Fruit fly (Drosophila melanogaster) whole organism, embryonic: ENCODE results near the gene HP5.

Experiments
- Ada2b ChIP-seq: fragments of 200-800 bp; sonication (Bioruptor generic); IDR thresholded peaks from 2 replicates; pipeline ENCODE4 v1.3.6; 2022; ENCODE audit warnings: missing biosample characterization, missing genetic modification characterization
- Adf1 ChIP-seq: fragments of 200-800 bp; sonication (Bioruptor generic); IDR thresholded peaks from 2 replicates; pipeline ENCODE4 v1.3.6; 2022; ENCODE audit warnings: missing biosample characterization, missing genetic modification characterization
- B-H1 ChIP-seq: fragments of 200-800 bp; sonication (Bioruptor generic); IDR thresholded peaks from 3 replicates; pipeline ENCODE4 v1.3.6; 2022; ENCODE audit warnings: missing biosample characterization, missing genetic modification characterization
- B-H2 ChIP-seq: fragments of 200-800 bp; sonication (Bioruptor generic); optimal IDR thresholded peaks from 2 replicates; lab custom pipeline; 2018; ENCODE audit warnings: missing biosample characterization, mild to moderate bottlenecking, missing genetic modification characterization
- CG10209 ChIP-seq: fragments of 200-800 bp; sonication (Bioruptor generic); optimal IDR thresholded peaks from 3 replicates; lab custom pipeline; 2017; ENCODE audit warnings: missing biosample characterization, mild to moderate bottlenecking, missing genetic modification characterization, missing genetic modification reagents
- CG10321 ChIP-seq: fragments of 200-800 bp; sonication (Bioruptor generic); IDR thresholded peaks from 2 replicates; pipeline ENCODE4 v1.3.6; 2022; ENCODE audit warnings: missing biosample characterization, missing genetic modification characterization
- CG11723 ChIP-seq: fragments of 200-800 bp; sonication (Bioruptor generic); optimal IDR thresholded peaks from 2 replicates; lab custom pipeline; 2017; ENCODE audit warnings: missing biosample characterization, mild to moderate bottlenecking, missing genetic modification characterization
- CG13775 ChIP-seq: fragments of 200-800 bp; sonication (Bioruptor generic); optimal IDR thresholded peaks from 3 replicates; lab custom pipeline; 2017; ENCODE audit warnings: missing biosample characterization, mild to moderate bottlenecking, missing genetic modification characterization
- CG15514 ChIP-seq: fragments of 200-800 bp; sonication (Bioruptor generic); optimal IDR thresholded peaks from 3 replicates; lab custom pipeline; 2017; ENCODE audit warnings: missing biosample characterization, missing genetic modification characterization, mild to moderate bottlenecking, moderate library complexity, missing genetic modification reagents
- CG1647 ChIP-seq: fragments of 200-800 bp; sonication (Bioruptor generic); optimal IDR thresholded peaks from 3 replicates; lab custom pipeline; 2016; ENCODE audit warnings: missing biosample characterization, missing genetic modification characterization
- CG17359 ChIP-seq: fragments of 200-800 bp; sonication (Bioruptor generic); optimal IDR thresholded peaks from 3 replicates; lab custom pipeline; 2018; ENCODE audit warnings: missing biosample characterization, mild to moderate bottlenecking, missing genetic modification characterization, moderate library complexity
- CG17612 ChIP-seq: fragments of 200-800 bp; sonication (Bioruptor generic); IDR thresholded peaks from 2 replicates; pipeline ENCODE4 v1.3.6; 2022; ENCODE audit warnings: missing biosample characterization, missing genetic modification characterization
- CG18619 ChIP-seq: fragments of 200-800 bp; sonication (Bioruptor generic); optimal IDR thresholded peaks from 3 replicates; lab custom pipeline; 2017; ENCODE audit warnings: missing biosample characterization, mild to moderate bottlenecking, missing genetic modification characterization
- CG2120 ChIP-seq: fragments of 200-800 bp; sonication (Bioruptor generic); optimal IDR thresholded peaks from 3 replicates; lab custom pipeline; 2016; ENCODE audit warnings: missing biosample characterization, missing genetic modification characterization
- CG32772 ChIP-seq: fragments of 200-800 bp; sonication (Bioruptor generic); IDR thresholded peaks from 2 replicates; pipeline ENCODE4 v1.3.6; 2022; ENCODE audit warnings: missing biosample characterization, missing genetic modification characterization
- CG4360 ChIP-seq: fragments of 200-800 bp; sonication (Bioruptor generic); IDR thresholded peaks from 2 replicates; pipeline ENCODE4 v1.3.6; 2022; ENCODE audit warnings: missing biosample characterization, missing genetic modification characterization
- CG9817 ChIP-seq: fragments of 200-800 bp; sonication (Bioruptor generic); optimal IDR thresholded peaks from 2 replicates; lab custom pipeline; 2018; ENCODE audit warnings: missing biosample characterization, mild to moderate bottlenecking, missing genetic modification characterization, moderate library complexity
- Doc2 ChIP-seq: fragments of 200-800 bp; sonication (Bioruptor generic); IDR thresholded peaks from 2 replicates; pipeline ENCODE4 v1.3.6; 2022; ENCODE audit warnings: missing biosample characterization, missing genetic modification characterization
- Ets65A ChIP-seq: fragments of 200-800 bp; sonication (Bioruptor generic); peaks from one replicate; lab custom pipeline; 2016; ENCODE audit warnings: missing biosample characterization, missing genetic modification characterization
- Gug ChIP-seq: fragments of 200-800 bp; sonication (Bioruptor generic); IDR thresholded peaks from 4 replicates; pipeline ENCODE4 v1.3.6; 2022; ENCODE audit warnings: missing biosample characterization, missing genetic modification characterization
- Hr78 ChIP-seq, 2 experiments: fragments of 200-800 bp in 1 of 2; fragments of >200 bp in 1 of 2; sonication (Bioruptor generic) in 1 of 2; optimal IDR thresholded peaks; 2 replicates each; lab custom pipeline; 2017 to 2019; ENCODE audit warnings: missing biosample characterization in 2 of 2, missing genetic modification characterization in 2 of 2, mild to moderate bottlenecking in 1 of 2, moderate library complexity in 1 of 2
- MTF-1 ChIP-seq: fragments of 200-800 bp; sonication (Bioruptor generic); optimal IDR thresholded peaks from 2 replicates; lab custom pipeline; 2018; ENCODE audit warnings: missing biosample characterization, mild to moderate bottlenecking, missing genetic modification characterization, borderline replicate concordance
- Neu2 ChIP-seq: fragments of 200-800 bp; sonication (Bioruptor generic); optimal IDR thresholded peaks from 3 replicates; lab custom pipeline; 2016; ENCODE audit warnings: missing biosample characterization, missing genetic modification characterization, borderline replicate concordance
- Optix ChIP-seq: fragments of 200-800 bp; sonication (Bioruptor generic); IDR thresholded peaks from 3 replicates; pipeline ENCODE4 v1.3.6; 2022; ENCODE audit warnings: missing biosample characterization, missing genetic modification characterization
- Ptx1 ChIP-seq: fragments of 200-800 bp; sonication (Bioruptor generic); IDR thresholded peaks from 2 replicates; pipeline ENCODE4 v1.3.6; 2022; ENCODE audit warnings: missing biosample characterization, missing genetic modification characterization
- Sox100B ChIP-seq: fragments of 200-800 bp; sonication (Bioruptor generic); optimal IDR thresholded peaks from 3 replicates; lab custom pipeline; 2018; ENCODE audit warnings: missing biosample characterization, mild to moderate bottlenecking, missing genetic modification characterization
- Sry-δ ChIP-seq: fragments of 200-800 bp; sonication (Bioruptor generic); optimal IDR thresholded peaks from 2 replicates; lab custom pipeline; 2016; ENCODE audit warnings: missing biosample characterization, missing genetic modification characterization
- Taf1 ChIP-seq: fragments of 200-800 bp; sonication (Bioruptor generic); IDR thresholded peaks from 2 replicates; pipeline ENCODE4 v1.3.6; 2022; ENCODE audit warnings: missing biosample characterization, missing genetic modification characterization
- Usf ChIP-seq: fragments of 200-800 bp; sonication (Bioruptor generic); optimal IDR thresholded peaks from 2 replicates; lab custom pipeline; 2017; ENCODE audit warnings: missing genotype, missing biosample characterization, missing genetic modification characterization
- Xrp1 ChIP-seq: fragments of 200-800 bp; sonication (Bioruptor generic); IDR thresholded peaks from 2 replicates; pipeline ENCODE4 v1.3.6; 2022; ENCODE audit warnings: missing biosample characterization, missing genetic modification characterization
- abd-A ChIP-seq: fragments of 200-800 bp; sonication (Bioruptor generic); optimal IDR thresholded peaks from 3 replicates; lab custom pipeline; 2019; ENCODE audit warnings: missing biosample characterization, mild to moderate bottlenecking, missing genetic modification characterization, moderate library complexity
- ac ChIP-seq: fragments of 200-800 bp; sonication (Bioruptor generic); optimal IDR thresholded peaks from 3 replicates; lab custom pipeline; 2017; ENCODE audit warnings: missing biosample characterization, mild to moderate bottlenecking, missing genetic modification characterization
- al ChIP-seq: fragments of 200-800 bp; sonication (Bioruptor generic); IDR thresholded peaks from 2 replicates; pipeline ENCODE4 v1.3.6; 2022; ENCODE audit warnings: missing biosample characterization, missing genetic modification characterization
- ara ChIP-seq: fragments of 200-800 bp; sonication (Bioruptor generic); IDR thresholded peaks from 2 replicates; pipeline ENCODE4 v1.3.6; 2022; ENCODE audit warnings: missing biosample characterization, missing genetic modification characterization
- ash1 ChIP-seq: fragments of 200-800 bp; sonication (Bioruptor generic); optimal IDR thresholded peaks from 2 replicates; lab custom pipeline; 2018; ENCODE audit warnings: missing biosample characterization, mild to moderate bottlenecking, missing genetic modification characterization
- bigmax ChIP-seq: fragments of 200-800 bp; sonication (Bioruptor generic); optimal IDR thresholded peaks from 2 replicates; lab custom pipeline; 2018; ENCODE audit warnings: missing biosample characterization, mild to moderate bottlenecking, missing genetic modification characterization
- crp ChIP-seq, 2 experiments: fragments of 200-800 bp; sonication (Bioruptor generic); optimal IDR thresholded peaks; 2 replicates in 1 of 2; 3 replicates in 1 of 2; lab custom pipeline; 2017; ENCODE audit warnings: missing biosample characterization in 2 of 2, missing genetic modification characterization in 2 of 2, mild to moderate bottlenecking in 1 of 2, moderate library complexity in 1 of 2
- fd102C ChIP-seq: fragments of 200-800 bp; sonication (Bioruptor generic); optimal IDR thresholded peaks from 2 replicates; lab custom pipeline; 2018; ENCODE audit warnings: missing biosample characterization, mild to moderate bottlenecking, missing genetic modification characterization, moderate library complexity
- fd64A ChIP-seq: fragments of 200-800 bp; sonication (Bioruptor generic); optimal IDR thresholded peaks from 3 replicates; lab custom pipeline; 2018; ENCODE audit warnings: missing biosample characterization, mild to moderate bottlenecking, missing genetic modification characterization
- gce ChIP-seq: fragments of 200-800 bp; sonication (Bioruptor generic); IDR thresholded peaks from 3 replicates; pipeline ENCODE4 v1.3.6; 2022; ENCODE audit warnings: missing biosample characterization, missing genetic modification characterization
- gcm2 ChIP-seq: fragments of 200-800 bp; sonication (Bioruptor generic); optimal IDR thresholded peaks from 2 replicates; lab custom pipeline; 2016; ENCODE audit warnings: missing biosample characterization, missing genetic modification characterization
- mld ChIP-seq: fragments of 200-800 bp; sonication (Bioruptor generic); IDR thresholded peaks from 3 replicates; pipeline ENCODE4 v1.3.6; 2022; ENCODE audit warnings: missing biosample characterization, missing genetic modification characterization; ENCODE audit not compliant: partially characterized antibody
- odd ChIP-seq: fragments of 200-800 bp; sonication (Bioruptor generic); optimal IDR thresholded peaks from 2 replicates; lab custom pipeline; 2017; ENCODE audit warnings: missing biosample characterization, mild to moderate bottlenecking, missing genetic modification characterization
- p53 ChIP-seq: fragments of 200-800 bp; sonication (Bioruptor generic); optimal IDR thresholded peaks from 2 replicates; lab custom pipeline; 2016; ENCODE audit warnings: missing biosample characterization, missing genetic modification characterization
- pnt ChIP-seq: fragments of 200-800 bp; sonication (Bioruptor generic); optimal IDR thresholded peaks from 3 replicates; lab custom pipeline; 2016; ENCODE audit warnings: missing biosample characterization, missing genetic modification characterization
- ranshi ChIP-seq: fragments of 200-800 bp; sonication (Bioruptor generic); IDR thresholded peaks from 2 replicates; pipeline ENCODE4 v1.3.6; 2022; ENCODE audit warnings: missing biosample characterization, missing genetic modification characterization
- sqz ChIP-seq: fragments of 200-800 bp; sonication (Bioruptor generic); optimal IDR thresholded peaks from 3 replicates; lab custom pipeline; 2018; ENCODE audit warnings: missing biosample characterization, mild to moderate bottlenecking, missing genetic modification characterization
- ssp ChIP-seq: fragments of 200-800 bp; sonication (Bioruptor generic); IDR thresholded peaks from 2 replicates; pipeline ENCODE4 v1.3.6; 2022; ENCODE audit warnings: missing biosample characterization, missing genetic modification characterization
- tup ChIP-seq: fragments of 200-800 bp; sonication (Bioruptor generic); optimal IDR thresholded peaks from 2 replicates; lab custom pipeline; 2016; ENCODE audit warnings: missing biosample characterization, mild to moderate bottlenecking, missing genetic modification characterization, moderate library complexity
- zfh1 ChIP-seq: fragments of 200-800 bp; sonication (Bioruptor generic); IDR thresholded peaks from 3 replicates; pipeline ENCODE4 v1.3.6; 2022; ENCODE audit warnings: missing biosample characterization, missing genetic modification characterization

The HP5 gene

DNA sequence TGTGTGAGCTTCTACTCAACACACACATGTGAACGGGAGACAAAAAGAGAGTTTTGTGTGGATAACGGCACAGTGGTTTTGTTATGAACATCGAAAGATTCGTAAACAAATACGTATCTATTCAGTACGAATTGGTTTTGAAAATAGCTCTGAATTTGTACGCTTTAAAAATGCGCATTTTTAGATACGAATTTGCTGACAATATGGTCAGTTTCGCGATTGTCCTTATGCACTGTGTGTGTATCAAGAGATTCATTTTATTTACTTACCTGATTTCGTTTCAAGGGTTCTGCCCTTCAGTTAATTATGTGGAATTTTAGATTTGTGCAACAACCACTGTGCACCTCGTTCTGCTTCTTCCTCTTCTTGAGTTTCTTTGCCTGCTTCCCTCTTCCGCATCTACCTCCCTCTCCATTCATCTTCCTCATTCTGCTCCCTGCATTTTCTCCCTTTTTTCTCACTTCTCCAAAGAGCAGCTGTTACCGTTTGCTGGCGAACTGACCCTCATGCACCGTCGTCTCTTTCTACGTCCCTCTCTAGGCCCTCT lies 40.2 kb downstream of the HP5 start (continued):
- TF ChIP-seq CG17612 (no peak), Ptx1 (peak; percentile 57), B-H2 (no peak), CG11723 (GFP tag; lab: Kevin White, UChicago) (peak; percentile 60), Sox100B (peak; percentile 77), crp (GFP tag; optimal IDR thresholded peaks at IDR 0.05; lab: Kevin White, UChicago) (peak in 1 of 2 experiments; percentile 40), CG32772 (GFP tag; lab: Robert Waterston, UW) (peak; percentile 72), ranshi (GFP tag; lab: Robert Waterston, UW) (no peak), CG17359 (tag; lab: Kevin White, UChicago) (peak; percentile 59), Ets65A (peak; percentile 92), Adf1 (GFP tag; lab: Robert Waterston, UW) (no peak), Hr78 (GFP tag; optimal IDR thresholded peaks at IDR 0.05; lab: Kevin White, UChicago) (peak in 1 of 2 experiments; percentile 52), al (GFP tag; lab: Robert Waterston, UW) (no peak), CG10321 (GFP tag; lab: Robert Waterston, UW) (no peak), CG4360 (no peak), abd-A (tag; lab: Kevin White, UChicago) (no peak), sqz (GFP tag; lab: Kevin White, UChicago) (peak; percentile 54), ash1 (GFP tag; lab: Kevin White, UChicago) (no peak), p53 (GFP tag; lab: Kevin White, UChicago) (no peak), gce (peak; percentile 54; the same call in 1 of the 3 replicates), pnt (peak; percentile 72), ssp (GFP tag; lab: Robert Waterston, UW) (0 out of 2 replicates have a peak, but pooled peaks have one; percentile 43), Doc2 (GFP tag; lab: Robert Waterston, UW) (no peak), CG15514 (GFP tag; lab: Kevin White, UChicago) (peak; percentile 11), zfh1 (GFP tag; lab: Robert Waterston, UW) (peak; percentile 67; the same call in 2 of the 3 replicates), fd102C (no peak), ac (GFP tag; lab: Kevin White, UChicago) (peak; percentile 45), CG1647 (GFP tag; lab: Kevin White, UChicago) (peak; percentile 27), MTF-1 (peak; percentile 54), CG9817 (peak; percentile 39), Neu2 (GFP tag; lab: Kevin White, UChicago) (peak; percentile 17), CG13775 (GFP tag; lab: Kevin White, UChicago) (peak; percentile 74), tup (GFP tag; lab: Kevin White, UChicago) (no peak), ara (GFP tag; lab: Robert Waterston, UW) (peak; percentile 74), CG18619 (GFP tag; lab: Kevin White, UChicago) (peak; percentile 61), Xrp1 (GFP tag; lab: Robert Waterston, UW) (peak; percentile 88), Sry-δ (GFP tag; lab: Kevin White, UChicago) (peak; percentile 4), Ada2b (GFP tag; lab: Robert Waterston, UW) (no peak), mld (GFP tag; lab: Robert Waterston, UW) (no peak), Gug (GFP tag; lab: Robert Waterston, UW) (peak; percentile 48; the same call in 2 of the 4 replicates), Usf (peak; percentile 52), fd64A (GFP tag; lab: Kevin White, UChicago) (peak; percentile 76), bigmax (no peak), gcm2 (no peak), CG10209 (GFP tag; lab: Kevin White, UChicago) (peak; percentile 75), B-H1 (no peak), CG2120 (GFP tag; lab: Kevin White, UChicago) (peak; percentile 38), Taf1 (GFP tag; lab: Robert Waterston, UW) (no peak), Optix (GFP tag; lab: Robert Waterston, UW) (peak; percentile 71; the same call in 1 of the 3 replicates), odd (GFP tag; lab: Kevin White, UChicago) (peak; percentile 56)
